Worm (Caenorhabditis elegans): ENCODE measurements around the gene lsm-7.

DNA sequence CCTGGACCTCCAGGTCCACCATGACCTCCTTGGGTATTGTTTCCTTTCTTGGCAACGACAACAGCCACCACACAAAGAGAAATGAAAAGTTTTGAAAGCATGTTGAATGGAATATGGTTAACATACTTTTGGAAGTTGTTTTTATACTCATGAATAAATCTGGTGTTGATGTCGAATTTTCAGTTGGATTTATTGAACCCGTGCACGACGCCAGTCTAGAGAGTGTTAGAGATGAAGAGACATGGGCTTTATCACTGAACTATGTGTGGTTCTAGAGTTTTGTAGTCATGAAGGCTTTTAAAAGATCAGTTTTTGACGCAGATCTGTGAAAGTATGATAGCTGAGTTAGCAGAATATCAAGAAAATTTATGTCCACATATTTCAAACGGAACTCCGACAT lies 39.0 kb upstream of the lsm-7 start, which contains the start of gene srlf-14:
- TF ChIP-seq him-1 (tag; optimal IDR thresholded peaks at IDR 0.05) = no peak
- no peak for TF ChIP-seq W03F9.2 (tag; optimal IDR thresholded peaks at IDR 0.05)

All from whole organism, L4/young adult.